Worm (Caenorhabditis elegans) whole organism, young adult: ENCODE measurements around the gene vab-19.

Experiments
- C17E4.6 ChIP-seq: fragments of 200-800 bp; sonication (Bioruptor generic); IDR thresholded peaks from 2 replicates; pipeline ENCODE4 v1.3.6; 2022; ENCODE audit warnings: missing genetic modification reagents, missing genetic modification characterization, missing compliant biosample characterization
- F37B4.10 ChIP-seq: fragments of 200-800 bp; sonication (Bioruptor generic); IDR thresholded peaks from 2 replicates; pipeline ENCODE4 v1.3.6; 2022; ENCODE audit warnings: missing genetic modification characterization, missing compliant biosample characterization
- K11D2.4 ChIP-seq: fragments of 200-800 bp; sonication (Bioruptor generic); IDR thresholded peaks from 2 replicates; pipeline ENCODE4 v1.3.6; 2022; ENCODE audit warnings: missing genetic modification reagents, missing genetic modification characterization, missing compliant biosample characterization
- T26A5.8 ChIP-seq: sonication (generic microtip); optimal IDR thresholded peaks from 2 replicates; lab custom pipeline; 2016; ENCODE audit warnings: missing genetic modification characterization, missing compliant biosample characterization
- Y53F4B.3 ChIP-seq: fragments of 200-800 bp; sonication (Bioruptor generic); IDR thresholded peaks from 2 replicates; pipeline ENCODE4 v1.3.6; 2022; ENCODE audit warnings: missing genetic modification reagents, missing genetic modification characterization, missing compliant biosample characterization
- Y53G8AR.9 ChIP-seq: fragments of 200-800 bp; sonication (Bioruptor generic); conservative IDR thresholded peaks from 2 replicates; pipeline ENCODE4 v1.3.6; 2022; ENCODE audit warnings: missing genetic modification reagents, missing genetic modification characterization, missing compliant biosample characterization
- Y56A3A.18 ChIP-seq: fragments of 200-800 bp; sonication (Bioruptor generic); IDR thresholded peaks from 2 replicates; pipeline ENCODE4 v1.3.6; 2022; ENCODE audit warnings: missing genetic modification reagents, missing genetic modification characterization, missing compliant biosample characterization
- ama-1 ChIP-seq, 3 experiments: fragments of 150-350 bp in 1 of 3; sonication (generic microtip) in 2 of 3; optimal IDR thresholded peaks; 2 replicates each; lab custom pipeline; 2014 to 2018; ENCODE audit warnings: missing biosample characterization in 2 of 3, missing genetic modification characterization in 2 of 3, missing genetic modification reagents in 2 of 3
- aptf-2 ChIP-seq: fragments of 200-800 bp; sonication (Bioruptor generic); conservative IDR thresholded peaks from 2 replicates; pipeline ENCODE4 v1.3.6; 2022; ENCODE audit warnings: missing genetic modification reagents, missing genetic modification characterization, missing compliant biosample characterization
- athp-1 ChIP-seq: sonication (generic microtip); optimal IDR thresholded peaks from 2 replicates; lab custom pipeline; 2017; ENCODE audit warnings: mild to moderate bottlenecking, missing genetic modification characterization, missing compliant biosample characterization
- bed-1 ChIP-seq: fragments of 200-800 bp; sonication (Bioruptor generic); IDR thresholded peaks from 2 replicates; pipeline ENCODE4 v1.3.6; 2022; ENCODE audit warnings: missing genetic modification reagents, missing genetic modification characterization, missing compliant biosample characterization
- ccch-3 ChIP-seq: fragments of 200-800 bp; sonication (Bioruptor generic); optimal IDR thresholded peaks from 2 replicates; lab custom pipeline; 2018; ENCODE audit warnings: mild to moderate bottlenecking, missing genetic modification characterization, missing compliant biosample characterization
- dpl-1 ChIP-seq: fragments of 150-350 bp; optimal IDR thresholded peaks from 2 replicates; lab custom pipeline; 2014; ENCODE audit warnings: missing biosample characterization, missing genetic modification reagents, missing genetic modification characterization
- ekl-4 ChIP-seq: fragments of 200-800 bp; sonication (Bioruptor generic); IDR thresholded peaks from 2 replicates; pipeline ENCODE4 v1.3.6; 2022; ENCODE audit warnings: missing genetic modification reagents, missing genetic modification characterization, missing compliant biosample characterization
- ets-4 ChIP-seq: fragments of 200-800 bp; sonication (Bioruptor generic); optimal IDR thresholded peaks from 2 replicates; lab custom pipeline; 2018; ENCODE audit warnings: mild to moderate bottlenecking, missing genetic modification characterization, missing compliant biosample characterization
- gei-17 ChIP-seq: fragments of 200-800 bp; sonication (Bioruptor generic); optimal IDR thresholded peaks from 2 replicates; lab custom pipeline; 2018; ENCODE audit warnings: mild to moderate bottlenecking, missing genetic modification characterization, missing compliant biosample characterization
- hsf-1 ChIP-seq: fragments of 200-800 bp; sonication (Bioruptor generic); IDR thresholded peaks from 2 replicates; pipeline ENCODE4 v1.3.6; 2022; ENCODE audit warnings: missing genetic modification reagents, missing genetic modification characterization, missing compliant biosample characterization
- lin-40 ChIP-seq: sonication (generic microtip); optimal IDR thresholded peaks from 2 replicates; lab custom pipeline; 2016; ENCODE audit warnings: missing genetic modification characterization, mild to moderate bottlenecking, missing compliant biosample characterization, missing genotype, missing genetic modification reagents
- lsy-27 ChIP-seq: sonication (generic microtip); optimal IDR thresholded peaks from 2 replicates; lab custom pipeline; 2017; ENCODE audit warnings: missing genetic modification characterization, mild to moderate bottlenecking, missing compliant biosample characterization, antibody characterized with exemption, missing genotype, borderline replicate concordance; ENCODE audit not compliant: insufficient read depth
- madf-10 ChIP-seq: sonication (generic microtip); optimal IDR thresholded peaks from 2 replicates; lab custom pipeline; 2016; ENCODE audit warnings: mild to moderate bottlenecking, missing genetic modification characterization, missing compliant biosample characterization
- madf-3 ChIP-seq: fragments of 200-800 bp; sonication (Bioruptor generic); IDR thresholded peaks from 2 replicates; pipeline ENCODE4 v1.3.6; 2022; ENCODE audit warnings: missing genetic modification reagents, missing genetic modification characterization, missing compliant biosample characterization
- madf-8 ChIP-seq: fragments of 200-800 bp; sonication (Bioruptor generic); conservative IDR thresholded peaks from 2 replicates; pipeline ENCODE4 v1.3.6; 2022; ENCODE audit warnings: missing genetic modification reagents, missing genetic modification characterization, missing compliant biosample characterization
- mel-28 ChIP-seq: sonication (generic microtip); optimal IDR thresholded peaks from 2 replicates; lab custom pipeline; 2016; ENCODE audit warnings: borderline replicate concordance, mild to moderate bottlenecking, missing genetic modification characterization, missing compliant biosample characterization
- mes-4 ChIP-seq: sonication (generic microtip); optimal IDR thresholded peaks from 2 replicates; lab custom pipeline; 2016; ENCODE audit warnings: missing genotype, missing genetic modification characterization, missing compliant biosample characterization
- nfya-1 ChIP-seq: sonication (generic microtip); optimal IDR thresholded peaks from 2 replicates; lab custom pipeline; 2017; ENCODE audit warnings: antibody characterized with exemption, missing compliant biosample characterization, missing genetic modification characterization, borderline replicate concordance; ENCODE audit not compliant: insufficient read depth
- nfya-2 ChIP-seq: fragments of 200-800 bp; sonication (Bioruptor generic); IDR thresholded peaks from 2 replicates; pipeline ENCODE4 v1.3.6; 2022; ENCODE audit warnings: missing genetic modification reagents, missing genetic modification characterization, missing compliant biosample characterization
- nhr-120 ChIP-seq: fragments of 200-800 bp; sonication (Bioruptor generic); IDR thresholded peaks from 2 replicates; pipeline ENCODE4 v1.3.6; 2022; ENCODE audit warnings: missing genetic modification characterization, missing compliant biosample characterization
- nhr-90 ChIP-seq: sonication (generic microtip); optimal IDR thresholded peaks from 2 replicates; lab custom pipeline; 2016; ENCODE audit warnings: missing genotype, mild to moderate bottlenecking, missing genetic modification characterization, missing compliant biosample characterization
- pbrm-1 ChIP-seq: fragments of 200-800 bp; sonication (Bioruptor generic); IDR thresholded peaks from 2 replicates; pipeline ENCODE4 v1.3.6; 2022; ENCODE audit warnings: missing genetic modification reagents, missing genetic modification characterization, missing compliant biosample characterization
- rec-8 ChIP-seq, 2 experiments: sonication (generic microtip); optimal IDR thresholded peaks; 2 replicates each; lab custom pipeline; 2016; ENCODE audit warnings: mild to moderate bottlenecking in 2 of 2, missing genetic modification characterization in 2 of 2, missing genetic modification reagents in 2 of 2, missing genotype in 2 of 2, missing biosample characterization in 1 of 2, missing compliant biosample characterization in 1 of 2, moderate library complexity in 1 of 2
- repo-1 ChIP-seq: sonication (generic microtip); optimal IDR thresholded peaks from 2 replicates; lab custom pipeline; 2017; ENCODE audit warnings: mild to moderate bottlenecking, missing genetic modification characterization, missing compliant biosample characterization
- tbp1 ChIP-seq: fragments of 200-800 bp; sonication (Bioruptor generic); optimal IDR thresholded peaks from 2 replicates; lab custom pipeline; 2018; ENCODE audit warnings: mild to moderate bottlenecking, missing genetic modification characterization, missing compliant biosample characterization
- tlf-1 ChIP-seq: fragments of 200-800 bp; sonication (Bioruptor generic); optimal IDR thresholded peaks from 2 replicates; lab custom pipeline; 2018; ENCODE audit warnings: mild to moderate bottlenecking, missing genetic modification characterization, missing compliant biosample characterization
- zfh-2 ChIP-seq: fragments of 200-800 bp; sonication (Bioruptor generic); conservative IDR thresholded peaks from 2 replicates; pipeline ENCODE4 v1.3.6; 2022; ENCODE audit warnings: missing genetic modification reagents, missing genetic modification characterization, missing compliant biosample characterization
- zim-3 ChIP-seq: sonication (generic microtip); optimal IDR thresholded peaks from 2 replicates; lab custom pipeline; 2017; ENCODE audit warnings: mild to moderate bottlenecking, missing genetic modification characterization, moderate library complexity, missing compliant biosample characterization
- ztf-18 ChIP-seq: sonication (generic microtip); optimal IDR thresholded peaks from 2 replicates; lab custom pipeline; 2016; ENCODE audit warnings: missing genotype, mild to moderate bottlenecking, missing genetic modification characterization, missing compliant biosample characterization
- ztf-28 ChIP-seq: fragments of 200-800 bp; sonication (Bioruptor generic); IDR thresholded peaks from 2 replicates; pipeline ENCODE4 v1.3.6; 2022; ENCODE audit warnings: missing genetic modification reagents, missing genetic modification characterization, missing compliant biosample characterization
- ztf-3 ChIP-seq: fragments of 200-800 bp; sonication (Bioruptor generic); optimal IDR thresholded peaks from 2 replicates; lab custom pipeline; 2018; ENCODE audit warnings: mild to moderate bottlenecking, missing genetic modification characterization, missing compliant biosample characterization

vab-19 gene

ce11 chrII:2399810-2400209 lies 43.3 kb upstream of the vab-19 start:
- TF ChIP-seq nfya-2 (GFP tag; lab: Robert Waterston, UW) (no peak), mel-28 (tag; lab: Kevin White, UChicago) (no peak), zim-3 (tag; lab: Kevin White, UChicago) (no peak), Y53F4B.3 (GFP tag; lab: Robert Waterston, UW) (no peak), dpl-1 (GFP tag; lab: Kevin White, UChicago) (no peak), ztf-18 (tag; lab: Kevin White, UChicago) (no peak), T26A5.8 (no peak), ccch-3 (no peak), ztf-3 (no peak), madf-3 (GFP tag; lab: Robert Waterston, UW) (no peak)

- TF ChIP-seq mes-4 (tag; lab: Kevin White, UChicago), result no peak
- TF ChIP-seq ets-4 (GFP tag; lab: Kevin White, UChicago), result no peak
- TF ChIP-seq athp-1 (tag; lab: Kevin White, UChicago), result no peak
- no peak for TF ChIP-seq nfya-1 (tag; lab: Kevin White, UChicago)
- no peak for TF ChIP-seq gei-17 (GFP tag; lab: Kevin White, UChicago)
- TF ChIP-seq nhr-120 (GFP tag; lab: Robert Waterston, UW), result no peak
- no peak for TF ChIP-seq rec-8 (tag; optimal IDR thresholded peaks at IDR 0.05; lab: Kevin White, UChicago)
- TF ChIP-seq pbrm-1 (GFP tag; lab: Robert Waterston, UW), result no peak
- no peak for TF ChIP-seq ekl-4 (GFP tag; lab: Robert Waterston, UW)
- TF ChIP-seq Y53G8AR.9, result no peak
- TF ChIP-seq tlf-1 (GFP tag; lab: Kevin White, UChicago), result no peak
- no peak for TF ChIP-seq F37B4.10
- no peak for TF ChIP-seq ztf-28 (GFP tag; lab: Robert Waterston, UW)
- no peak for TF ChIP-seq hsf-1 (GFP tag; lab: Robert Waterston, UW)
- no peak for TF ChIP-seq ama-1 (optimal IDR thresholded peaks at IDR 0.05; lab: Kevin White, UChicago)
- no peak for TF ChIP-seq ama-1 (GFP tag; optimal IDR thresholded peaks at IDR 0.05; lab: Kevin White, UChicago)
- no peak for TF ChIP-seq Y56A3A.18 (GFP tag; lab: Robert Waterston, UW)
- no peak for TF ChIP-seq nhr-90 (tag; lab: Kevin White, UChicago)
- no peak for TF ChIP-seq lsy-27 (tag; lab: Kevin White, UChicago)
- TF ChIP-seq madf-10 (tag; lab: Kevin White, UChicago), result no peak
Measured at ce11 chrII:2403984-2404383, 39.1 kb upstream of the vab-19 start, which contains the start of gene F16G10.1. Gene F16G10.1, plus strand, starts transcription at chrII:2404284.

ce11 chrII:2411093-2411492 lies 32.0 kb upstream of the vab-19 start:
- TF ChIP-seq nfya-2 (GFP tag; lab: Robert Waterston, UW), result 0 out of 2 replicates have a peak, but pooled peaks have one; percentile 15
- TF ChIP-seq rec-8 (tag; optimal IDR thresholded peaks at IDR 0.05; lab: Kevin White, UChicago), result no peak
- peak; percentile 63 for TF ChIP-seq zfh-2 (GFP tag; lab: Robert Waterston, UW)

- no peak for TF ChIP-seq ccch-3
- TF ChIP-seq repo-1 (tag; lab: Kevin White, UChicago), result no peak
- no peak for TF ChIP-seq C17E4.6 (GFP tag; lab: Robert Waterston, UW)
- no peak for TF ChIP-seq bed-1 (GFP tag; lab: Robert Waterston, UW)
- no peak for TF ChIP-seq madf-8 (GFP tag; lab: Robert Waterston, UW)
- no peak for TF ChIP-seq tbp1 (GFP tag; lab: Kevin White, UChicago)
- no peak for TF ChIP-seq lin-40
- no peak for TF ChIP-seq K11D2.4 (GFP tag; lab: Robert Waterston, UW)
- no peak for TF ChIP-seq aptf-2
- no peak for TF ChIP-seq tlf-1 (GFP tag; lab: Kevin White, UChicago)
Measured at ce11 chrII:2411555-2411954, 31.5 kb upstream of the vab-19 start.
